Fruit fly (Drosophila melanogaster): ENCODE results near the gene Trf4-2.

Trf4-2 gene

DNA sequence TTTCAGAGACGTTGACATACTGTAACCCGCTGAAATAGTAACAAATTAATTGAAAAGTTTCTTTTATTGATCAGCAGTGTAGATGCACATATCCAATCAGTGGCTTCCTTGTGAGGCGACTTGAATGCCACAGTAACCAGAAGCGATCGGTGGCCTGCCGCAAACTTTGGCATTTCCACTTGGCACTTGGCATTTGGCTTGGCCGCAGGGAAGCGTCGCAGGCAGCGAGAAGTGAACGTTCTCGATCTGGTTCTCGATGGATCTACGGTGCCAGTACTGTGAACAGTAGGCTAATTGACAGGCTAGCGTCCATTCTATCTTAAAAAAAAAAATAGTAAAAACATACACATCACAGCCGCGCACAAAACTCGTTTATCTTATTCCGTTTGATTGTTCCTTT, 24.2 kb upstream of the Trf4-2 start, which contains the start of gene CG10845:
TSS of gene CG10845 (plus strand) at position 301 of the 400 bp plus-strand sequence.
- TF ChIP-seq CG8478 (optimal IDR thresholded peaks at IDR 0.05) = no peak
- TF ChIP-seq Dll (optimal IDR thresholded peaks at IDR 0.05) = no peak
- TF ChIP-seq psq (optimal IDR thresholded peaks at IDR 0.05) = no peak
- TF ChIP-seq usp (GFP tag; optimal IDR thresholded peaks at IDR 0.05) = no peak
- TF ChIP-seq EcR (GFP tag; optimal IDR thresholded peaks at IDR 0.05) = no peak

- no peak for TF ChIP-seq CG8478 (optimal IDR thresholded peaks at IDR 0.05)
- TF ChIP-seq psq (optimal IDR thresholded peaks at IDR 0.05) = no peak
- TF ChIP-seq usp (GFP tag; optimal IDR thresholded peaks at IDR 0.05) = no peak
- no peak for TF ChIP-seq pan (optimal IDR thresholded peaks at IDR 0.05)
- no peak for TF ChIP-seq EcR (GFP tag; optimal IDR thresholded peaks at IDR 0.05)
- no peak for TF ChIP-seq Dll (optimal IDR thresholded peaks at IDR 0.05)
These were observed 18.9 kb upstream of the Trf4-2 start, which contains the start of gene CG13643 for dm6 chr3R:24905959-24906634. CG13643 (minus strand) TSS chr3R:24906004.

dm6 chr3R:24906648-24907047, 18.4 kb upstream of the Trf4-2 start:
- TF ChIP-seq Dll (optimal IDR thresholded peaks at IDR 0.05) (no peak), usp (GFP tag; optimal IDR thresholded peaks at IDR 0.05) (no peak), EcR (GFP tag; optimal IDR thresholded peaks at IDR 0.05) (no peak)

- TF ChIP-seq usp (GFP tag; optimal IDR thresholded peaks at IDR 0.05) (no peak), psq (optimal IDR thresholded peaks at IDR 0.05) (no peak), pan (optimal IDR thresholded peaks at IDR 0.05) (no peak), Dll (optimal IDR thresholded peaks at IDR 0.05) (no peak), CG8478 (optimal IDR thresholded peaks at IDR 0.05) (no peak), EcR (GFP tag; optimal IDR thresholded peaks at IDR 0.05) (no peak)
These were observed 17.0 kb upstream of the Trf4-2 start for dm6 chr3R:24908034-24908433.

- TF ChIP-seq Dll (optimal IDR thresholded peaks at IDR 0.05) (no peak), usp (GFP tag; optimal IDR thresholded peaks at IDR 0.05) (no peak), psq (optimal IDR thresholded peaks at IDR 0.05) (no peak), pan (optimal IDR thresholded peaks at IDR 0.05) (no peak), CG8478 (optimal IDR thresholded peaks at IDR 0.05) (no peak), EcR (GFP tag; optimal IDR thresholded peaks at IDR 0.05) (no peak)
These were observed 14.9 kb upstream of the Trf4-2 start for dm6 chr3R:24910097-24910496.

DNA sequence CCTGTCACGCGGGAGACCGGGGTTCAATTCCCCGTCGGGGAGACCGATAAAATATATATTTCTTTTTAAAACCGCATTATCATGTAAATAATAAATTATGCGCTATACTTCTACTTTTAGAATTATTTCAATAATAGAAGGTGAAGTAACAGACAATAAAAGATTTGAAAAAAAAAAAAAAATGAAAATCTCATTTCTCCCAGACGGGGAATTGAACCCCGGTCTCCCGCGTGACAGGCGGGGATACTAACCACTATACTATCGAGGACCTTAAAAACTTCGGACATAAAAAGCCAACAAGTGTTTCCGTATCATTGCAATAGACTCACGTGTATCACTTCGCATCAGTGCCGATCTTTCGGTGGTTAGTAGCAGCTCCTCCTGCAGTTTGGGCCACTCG, 10.2 kb upstream of the Trf4-2 start:
- TF ChIP-seq pan (optimal IDR thresholded peaks at IDR 0.05) = no peak
- TF ChIP-seq Dll (optimal IDR thresholded peaks at IDR 0.05) = no peak
- TF ChIP-seq EcR (GFP tag; optimal IDR thresholded peaks at IDR 0.05) = no peak
- TF ChIP-seq psq (optimal IDR thresholded peaks at IDR 0.05) = no peak
- TF ChIP-seq CG8478 (optimal IDR thresholded peaks at IDR 0.05) = no peak
- TF ChIP-seq usp (GFP tag; optimal IDR thresholded peaks at IDR 0.05) = no peak

- TF ChIP-seq pan (optimal IDR thresholded peaks at IDR 0.05) (no peak), CG8478 (optimal IDR thresholded peaks at IDR 0.05) (no peak), EcR (GFP tag; optimal IDR thresholded peaks at IDR 0.05) (no peak), usp (GFP tag; optimal IDR thresholded peaks at IDR 0.05) (no peak), psq (optimal IDR thresholded peaks at IDR 0.05) (no peak), Dll (optimal IDR thresholded peaks at IDR 0.05) (no peak)
These were observed 7.0 kb upstream of the Trf4-2 start, which contains the start of the genes PIG-S, sud1 and CG11168 for dm6 chr3R:24917814-24918636. PIG-S (minus strand) TSS chr3R:24917864. sud1 (minus strand) TSS chr3R:24917864. CG11168 (plus strand) TSS chr3R:24918106.

- TF ChIP-seq EcR (GFP tag; optimal IDR thresholded peaks at IDR 0.05) (no peak), pan (optimal IDR thresholded peaks at IDR 0.05) (no peak), usp (GFP tag; optimal IDR thresholded peaks at IDR 0.05) (no peak), Dll (optimal IDR thresholded peaks at IDR 0.05) (no peak), psq (optimal IDR thresholded peaks at IDR 0.05) (no peak), CG8478 (optimal IDR thresholded peaks at IDR 0.05) (no peak)
These were observed 2.7 kb upstream of the Trf4-2 start, which contains the start of gene Mink for dm6 chr3R:24922270-24922669. Mink (plus strand) TSS chr3R:24922473.

DNA sequence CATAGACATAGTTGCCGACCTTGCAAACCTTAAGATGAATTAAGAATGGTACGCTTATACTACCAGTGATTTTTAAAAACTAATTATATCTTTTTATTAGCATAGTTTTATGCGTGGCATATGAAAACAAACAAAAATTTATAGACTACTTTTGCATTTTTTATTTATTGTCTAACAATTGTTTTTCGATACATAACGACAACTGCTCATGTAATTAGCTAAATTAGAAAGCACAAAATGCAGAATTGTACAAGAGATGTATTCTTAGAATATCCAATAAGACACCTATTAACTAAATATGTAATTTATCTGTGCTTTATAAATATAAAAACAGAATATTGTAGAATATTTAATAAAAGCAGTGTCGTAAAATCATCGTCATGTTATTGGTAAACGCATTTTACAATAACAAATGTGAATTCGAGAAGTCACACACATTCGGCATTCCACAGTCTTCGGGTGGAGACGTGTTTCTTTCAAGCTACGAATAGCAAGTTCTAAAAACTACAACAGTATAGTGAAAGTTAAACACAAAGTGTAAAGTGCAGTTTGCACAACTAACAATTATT, 1.8 kb downstream of the Trf4-2 start:
- TF ChIP-seq psq (optimal IDR thresholded peaks at IDR 0.05) (no peak), pan (optimal IDR thresholded peaks at IDR 0.05) (no peak), Dll (optimal IDR thresholded peaks at IDR 0.05) (no peak), EcR (GFP tag; optimal IDR thresholded peaks at IDR 0.05) (no peak), usp (GFP tag; optimal IDR thresholded peaks at IDR 0.05) (no peak), CG8478 (optimal IDR thresholded peaks at IDR 0.05) (no peak)

- TF ChIP-seq pan (optimal IDR thresholded peaks at IDR 0.05) (no peak), usp (GFP tag; optimal IDR thresholded peaks at IDR 0.05) (no peak), CG8478 (optimal IDR thresholded peaks at IDR 0.05) (no peak), Dll (optimal IDR thresholded peaks at IDR 0.05) (no peak), psq (optimal IDR thresholded peaks at IDR 0.05) (no peak), EcR (GFP tag; optimal IDR thresholded peaks at IDR 0.05) (no peak)
These were observed 6.8 kb downstream of the Trf4-2 start, which contains the start of gene CG11771 for dm6 chr3R:24931856-24932255. CG11771 (plus strand) TSS chr3R:24932010.

- TF ChIP-seq EcR (GFP tag; optimal IDR thresholded peaks at IDR 0.05) (no peak), CG8478 (optimal IDR thresholded peaks at IDR 0.05) (no peak), pan (optimal IDR thresholded peaks at IDR 0.05) (no peak), psq (optimal IDR thresholded peaks at IDR 0.05) (no peak), usp (GFP tag; optimal IDR thresholded peaks at IDR 0.05) (no peak), Dll (optimal IDR thresholded peaks at IDR 0.05) (no peak)
These were observed 9.5 kb downstream of the Trf4-2 start for dm6 chr3R:24934542-24934941.

All from whole organism.